Fruit fly (Drosophila melanogaster) whole organism, embryonic: ENCODE results near the gene CG44001.

ENCODE experiments used
- Ada2b ChIP-seq: fragments of 200-800 bp; sonication (Bioruptor generic); IDR thresholded peaks from 2 replicates; pipeline ENCODE4 v1.3.6; 2022; ENCODE audit warnings: missing biosample characterization, missing genetic modification characterization
- Asciz ChIP-seq: fragments of 200-800 bp; sonication (Bioruptor generic); optimal IDR thresholded peaks from 2 replicates; lab custom pipeline; 2017; ENCODE audit warnings: missing biosample characterization, mild to moderate bottlenecking, missing genetic modification characterization, missing genetic modification reagents
- CG1024 ChIP-seq: fragments of 200-800 bp; sonication (Bioruptor generic); IDR thresholded peaks from 2 replicates; pipeline ENCODE4 v1.3.6; 2022; ENCODE audit warnings: missing biosample characterization, missing genetic modification characterization
- CG10267 ChIP-seq: fragments of 200-800 bp; sonication (Bioruptor generic); optimal IDR thresholded peaks from 2 replicates; lab custom pipeline; 2018; ENCODE audit warnings: missing biosample characterization, mild to moderate bottlenecking, missing genetic modification characterization, moderate library complexity
- CG10366 ChIP-seq: fragments of 200-800 bp; sonication (Bioruptor generic); IDR thresholded peaks from 2 replicates; pipeline ENCODE4 v1.3.6; 2022; ENCODE audit warnings: missing biosample characterization, missing genetic modification characterization
- CG11093 ChIP-seq: fragments of 200-800 bp; sonication (Bioruptor generic); IDR thresholded peaks from 3 replicates; pipeline ENCODE4 v1.3.6; 2022; ENCODE audit warnings: missing biosample characterization, missing genetic modification characterization
- CG11456 ChIP-seq: fragments of 200-800 bp; sonication (Bioruptor generic); IDR thresholded peaks from 3 replicates; pipeline ENCODE4 v1.3.6; 2022; ENCODE audit warnings: missing biosample characterization, missing genetic modification characterization
- CG12104 ChIP-seq: fragments of 200-800 bp; sonication (Bioruptor generic); optimal IDR thresholded peaks from 3 replicates; lab custom pipeline; 2016; ENCODE audit warnings: missing biosample characterization, missing genetic modification characterization
- CG12744 ChIP-seq: fragments of 200-800 bp; sonication (Bioruptor generic); optimal IDR thresholded peaks from 2 replicates; lab custom pipeline; 2016; ENCODE audit warnings: missing biosample characterization, missing genetic modification characterization
- CG1647 ChIP-seq: fragments of 200-800 bp; sonication (Bioruptor generic); optimal IDR thresholded peaks from 3 replicates; lab custom pipeline; 2016; ENCODE audit warnings: missing biosample characterization, missing genetic modification characterization
- CG17359 ChIP-seq: fragments of 200-800 bp; sonication (Bioruptor generic); optimal IDR thresholded peaks from 3 replicates; lab custom pipeline; 2018; ENCODE audit warnings: missing biosample characterization, mild to moderate bottlenecking, missing genetic modification characterization, moderate library complexity
- CG17361 ChIP-seq: fragments of 200-800 bp; sonication (Bioruptor generic); IDR thresholded peaks from 3 replicates; pipeline ENCODE4 v1.3.6; 2022; ENCODE audit warnings: missing biosample characterization, missing genetic modification characterization
- CG3065 ChIP-seq: fragments of 200-800 bp; sonication (Bioruptor generic); optimal IDR thresholded peaks from 2 replicates; lab custom pipeline; 2016; ENCODE audit warnings: missing biosample characterization, missing genetic modification characterization
- CG31388 ChIP-seq: fragments of 200-800 bp; sonication (Bioruptor generic); optimal IDR thresholded peaks from 2 replicates; lab custom pipeline; 2016; ENCODE audit warnings: missing biosample characterization, missing genetic modification characterization
- CG34376 ChIP-seq: fragments of 200-800 bp; sonication (Bioruptor generic); optimal IDR thresholded peaks from 2 replicates; lab custom pipeline; 2018; ENCODE audit warnings: missing biosample characterization, mild to moderate bottlenecking, missing genetic modification characterization
- CG4854 ChIP-seq: fragments of 200-800 bp; sonication (Bioruptor generic); optimal IDR thresholded peaks from 2 replicates; lab custom pipeline; 2016; ENCODE audit warnings: missing biosample characterization, missing genetic modification characterization, inconsistent platforms
- CG6272 ChIP-seq: fragments of 200-800 bp; sonication (Bioruptor generic); IDR thresholded peaks from 2 replicates; pipeline ENCODE4 v1.3.6; 2022; ENCODE audit warnings: missing biosample characterization, missing genetic modification characterization
- CG7357 ChIP-seq: fragments of 200-800 bp; sonication (Bioruptor generic); IDR thresholded peaks from 3 replicates; pipeline ENCODE4 v1.3.6; 2022; ENCODE audit warnings: missing biosample characterization, missing genetic modification characterization
- CoRest ChIP-seq: fragments of 200-800 bp; sonication (Bioruptor generic); optimal IDR thresholded peaks from 3 replicates; lab custom pipeline; 2018; ENCODE audit warnings: missing biosample characterization, mild to moderate bottlenecking, missing genetic modification characterization, moderate library complexity
- Eip74EF ChIP-seq, 2 experiments: fragments of 200-800 bp in 1 of 2; fragments of >200 bp in 1 of 2; sonication (Bioruptor generic) in 1 of 2; optimal IDR thresholded peaks; 2 replicates each; lab custom pipeline; 2017 to 2019; ENCODE audit warnings: missing biosample characterization in 2 of 2, missing genetic modification characterization in 2 of 2, mild to moderate bottlenecking in 1 of 2, moderate library complexity in 1 of 2
- Ets97D ChIP-seq: fragments of 200-800 bp; sonication (Bioruptor generic); optimal IDR thresholded peaks from 3 replicates; lab custom pipeline; 2016; ENCODE audit warnings: missing biosample characterization, missing genetic modification characterization
- Fer1 ChIP-seq: fragments of 200-800 bp; sonication (Bioruptor generic); optimal IDR thresholded peaks from 2 replicates; lab custom pipeline; 2017; ENCODE audit warnings: missing biosample characterization, mild to moderate bottlenecking, missing genetic modification characterization
- Gsc ChIP-seq: fragments of 200-800 bp; sonication (Bioruptor generic); IDR thresholded peaks from 2 replicates; pipeline ENCODE4 v1.3.6; 2022; ENCODE audit warnings: missing biosample characterization, missing genetic modification characterization
- Gug ChIP-seq: fragments of 200-800 bp; sonication (Bioruptor generic); IDR thresholded peaks from 4 replicates; pipeline ENCODE4 v1.3.6; 2022; ENCODE audit warnings: missing biosample characterization, missing genetic modification characterization
- Hey ChIP-seq: fragments of 200-800 bp; sonication (Bioruptor generic); optimal IDR thresholded peaks from 3 replicates; lab custom pipeline; 2018; ENCODE audit warnings: missing biosample characterization, mild to moderate bottlenecking, missing genetic modification characterization
- Myb ChIP-seq: fragments of 200-800 bp; sonication (Bioruptor generic); optimal IDR thresholded peaks from 2 replicates; lab custom pipeline; 2016; ENCODE audit warnings: missing biosample characterization, missing genetic modification characterization
- PHDP ChIP-seq: fragments of 200-800 bp; sonication (Bioruptor generic); optimal IDR thresholded peaks from 3 replicates; lab custom pipeline; 2018; ENCODE audit warnings: missing biosample characterization, mild to moderate bottlenecking, missing genetic modification characterization, moderate library complexity
- Vsx1 ChIP-seq: fragments of 200-800 bp; sonication (Bioruptor generic); optimal IDR thresholded peaks from 2 replicates; lab custom pipeline; 2017; ENCODE audit warnings: missing biosample characterization, mild to moderate bottlenecking, missing genetic modification characterization, missing genetic modification reagents
- chm ChIP-seq: fragments of 200-800 bp; sonication (Bioruptor generic); IDR thresholded peaks from 2 replicates; pipeline ENCODE4 v1.3.6; 2022; ENCODE audit warnings: missing biosample characterization, missing genetic modification characterization
- gfzf ChIP-seq: fragments of 200-800 bp; sonication (Bioruptor generic); optimal IDR thresholded peaks from 2 replicates; lab custom pipeline; 2016; ENCODE audit warnings: missing biosample characterization, mild to moderate bottlenecking, missing genetic modification characterization, moderate library complexity
- grau ChIP-seq: fragments of 200-800 bp; optimal IDR thresholded peaks from 3 replicates; lab custom pipeline; 2019; ENCODE audit warnings: missing biosample characterization, mild to moderate bottlenecking, missing genetic modification characterization, moderate library complexity
- gsb ChIP-seq: fragments of 200-800 bp; sonication (Bioruptor generic); IDR thresholded peaks from 2 replicates; pipeline ENCODE4 v1.3.6; 2022; ENCODE audit warnings: missing biosample characterization, missing genetic modification characterization
- insv ChIP-seq, 2 experiments: fragments of 200-800 bp; sonication (Bioruptor generic); optimal IDR thresholded peaks; 3 replicates each; lab custom pipeline; 2016 to 2018; ENCODE audit warnings: missing biosample characterization in 2 of 2, missing genetic modification characterization in 2 of 2
- inv ChIP-seq: fragments of 200-800 bp; sonication (Bioruptor generic); IDR thresholded peaks from 2 replicates; pipeline ENCODE4 v1.3.6; 2022; ENCODE audit warnings: missing biosample characterization, missing genetic modification characterization; ENCODE audit not compliant: partially characterized antibody
- klu ChIP-seq: fragments of 200-800 bp; sonication (Bioruptor generic); IDR thresholded peaks from 2 replicates; pipeline ENCODE4 v1.3.6; 2022; ENCODE audit warnings: missing biosample characterization, missing genetic modification characterization
- maf-S ChIP-seq: fragments of 200-800 bp; sonication (Bioruptor generic); optimal IDR thresholded peaks from 2 replicates; lab custom pipeline; 2016; ENCODE audit warnings: missing biosample characterization, missing genetic modification characterization
- nerfin-1 ChIP-seq: fragments of 200-800 bp; sonication (Bioruptor generic); optimal IDR thresholded peaks from 3 replicates; lab custom pipeline; 2019; ENCODE audit warnings: missing biosample characterization, mild to moderate bottlenecking, missing genetic modification characterization, moderate library complexity
- nom ChIP-seq: fragments of 200-800 bp; sonication (Bioruptor generic); optimal IDR thresholded peaks from 2 replicates; lab custom pipeline; 2017; ENCODE audit warnings: missing biosample characterization, missing genetic modification characterization, mild to moderate bottlenecking, moderate library complexity, missing genetic modification reagents
- pan ChIP-seq, 4 experiments: fragments of >200 bp in 3 of 4; fragments of 200-800 bp in 1 of 4; sonication (Bioruptor generic) in 1 of 4; optimal IDR thresholded peaks in 3 of 4; IDR thresholded peaks in 1 of 4; 2 replicates each; pipeline versions ENCODE4 v1.3.6 to Lab custom; 2017 to 2022; ENCODE audit warnings: missing biosample characterization in 2 of 4, missing genetic modification characterization in 2 of 4, mixed read lengths in 1 of 4
- pita ChIP-seq: fragments of 200-800 bp; sonication (Bioruptor generic); optimal IDR thresholded peaks from 2 replicates; lab custom pipeline; 2017; ENCODE audit warnings: missing biosample characterization, mild to moderate bottlenecking, missing genetic modification characterization
- repo ChIP-seq: fragments of 200-800 bp; sonication (Bioruptor generic); optimal IDR thresholded peaks from 2 replicates; lab custom pipeline; 2016; ENCODE audit warnings: missing biosample characterization, missing genetic modification characterization
- slou ChIP-seq: fragments of 200-800 bp; sonication (Bioruptor generic); optimal IDR thresholded peaks from 3 replicates; lab custom pipeline; 2016; ENCODE audit warnings: missing biosample characterization, missing genetic modification characterization
- so ChIP-seq: fragments of 200-800 bp; sonication (Bioruptor generic); IDR thresholded peaks from 3 replicates; pipeline ENCODE4 v1.3.6; 2022; ENCODE audit warnings: missing biosample characterization, missing genetic modification characterization
- stwl ChIP-seq: fragments of 200-800 bp; sonication (Bioruptor generic); optimal IDR thresholded peaks from 3 replicates; lab custom pipeline; 2018; ENCODE audit warnings: missing biosample characterization, mild to moderate bottlenecking, missing genetic modification characterization, moderate library complexity
- tll ChIP-seq, 2 experiments: fragments of 200-800 bp in 1 of 2; fragments of >200 bp in 1 of 2; sonication (Bioruptor generic) in 1 of 2; optimal IDR thresholded peaks; 2 replicates each; lab custom pipeline; 2017 to 2019; ENCODE audit warnings: missing biosample characterization in 2 of 2, missing genetic modification characterization in 2 of 2, mild to moderate bottlenecking in 1 of 2, moderate library complexity in 1 of 2
- trem ChIP-seq: fragments of 200-800 bp; optimal IDR thresholded peaks from 3 replicates; lab custom pipeline; 2019; ENCODE audit warnings: missing biosample characterization, mild to moderate bottlenecking, missing genetic modification characterization, moderate library complexity
- wor ChIP-seq: fragments of 200-800 bp; sonication (Bioruptor generic); IDR thresholded peaks from 2 replicates; pipeline ENCODE4 v1.3.6; 2022; ENCODE audit warnings: missing biosample characterization, missing genetic modification characterization
- zf30C ChIP-seq: fragments of 200-800 bp; sonication (Bioruptor generic); optimal IDR thresholded peaks from 3 replicates; lab custom pipeline; 2018; ENCODE audit warnings: missing biosample characterization, mild to moderate bottlenecking, missing genetic modification characterization

The CG44001 gene

DNA sequence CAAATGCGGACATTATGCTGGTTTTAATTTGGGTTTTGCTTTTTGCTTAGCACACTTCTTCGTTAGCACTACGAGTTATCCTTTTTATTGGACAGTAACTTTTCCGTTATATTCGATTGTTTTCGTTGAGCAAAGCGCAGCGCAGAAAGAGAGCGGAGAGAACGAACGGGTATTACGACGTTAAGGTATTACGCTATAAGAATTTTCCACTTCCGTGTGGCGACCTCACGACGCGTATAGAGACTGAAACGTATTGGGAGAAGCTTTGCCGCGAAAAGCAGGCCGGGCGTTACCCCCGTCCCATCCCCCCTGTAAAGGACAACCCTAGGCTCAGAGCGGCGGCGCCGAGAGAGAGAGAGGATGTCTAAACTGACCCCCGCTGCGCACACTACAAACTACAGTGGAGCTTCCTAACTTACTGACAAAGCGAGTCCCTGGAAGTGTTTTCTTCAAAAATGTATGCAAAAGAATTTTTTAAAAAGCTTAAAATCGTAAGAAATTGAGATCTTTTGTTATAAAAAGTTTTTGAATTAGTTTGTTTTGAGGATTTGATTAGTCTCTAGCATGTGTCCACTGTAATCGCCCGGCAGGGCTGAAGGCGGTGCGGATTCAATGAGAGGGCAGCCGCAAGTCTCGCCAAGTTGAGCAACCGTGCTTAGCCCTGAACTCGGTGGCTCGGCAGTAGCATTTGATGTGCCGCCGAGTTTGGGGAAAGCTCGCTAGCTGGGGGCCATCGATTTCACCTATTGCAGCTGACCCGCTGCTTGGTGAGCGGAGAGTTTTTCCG, 38.2 kb upstream of the CG44001 start (continued):
- TF ChIP-seq klu (GFP tag; lab: Robert Waterston, UW), result peak; percentile 92
- TF ChIP-seq Ada2b (GFP tag; lab: Robert Waterston, UW), result peak; percentile 98
- TF ChIP-seq gsb (GFP tag; lab: Robert Waterston, UW), result peak; percentile 91
- peak; percentile 95 for TF ChIP-seq CG12744 (GFP tag; lab: Kevin White, UChicago)
- no peak for TF ChIP-seq inv (GFP tag; lab: Robert Waterston, UW)
- TF ChIP-seq insv (GFP tag; optimal IDR thresholded peaks at IDR 0.05; lab: Kevin White, UChicago), result peak; percentile 9 to 58
- TF ChIP-seq nerfin-1 (tag; lab: Kevin White, UChicago), result peak; percentile 86
- TF ChIP-seq PHDP, result peak; percentile 96
- TF ChIP-seq maf-S (GFP tag; lab: Kevin White, UChicago), result peak; percentile 93
- peak; percentile 90 for TF ChIP-seq wor
- no peak for TF ChIP-seq pan (optimal IDR thresholded peaks at IDR 0.05; lab: Kevin White, UChicago)
- peak in 1 of 2 experiments; percentile 97 for TF ChIP-seq pan (GFP tag; optimal IDR thresholded peaks at IDR 0.05 in 1 of 2, IDR thresholded peaks at IDR 0.05 in 1 of 2)
- peak; percentile 87 for TF ChIP-seq CG7357
- no peak for TF ChIP-seq pita
- peak; percentile 92 for TF ChIP-seq CG17361 (GFP tag; lab: Robert Waterston, UW)
- peak; percentile 97 for TF ChIP-seq CG34376
- peak; percentile 94 for TF ChIP-seq CG6272
- peak; percentile 95 for TF ChIP-seq CG10366 (GFP tag; lab: Robert Waterston, UW)
- TF ChIP-seq tll (GFP tag; optimal IDR thresholded peaks at IDR 0.05; lab: Kevin White, UChicago), result no peak
- peak; percentile 78 for TF ChIP-seq Vsx1 (GFP tag; lab: Kevin White, UChicago)
- TF ChIP-seq CG1647, result peak; percentile 92
- peak; percentile 82 for TF ChIP-seq Ets97D (GFP tag; lab: Kevin White, UChicago)
- TF ChIP-seq CG3065, result peak; percentile 68
- peak; percentile 89 for TF ChIP-seq CG12104
- peak; percentile 91 for TF ChIP-seq CG4854
- peak; percentile 20 for TF ChIP-seq stwl
- TF ChIP-seq repo, result peak; percentile 94
- TF ChIP-seq Gug (GFP tag; lab: Robert Waterston, UW), result peak; percentile 97
- peak; percentile 94 for TF ChIP-seq CoRest (tag; lab: Kevin White, UChicago)
- TF ChIP-seq CG10267 (tag; lab: Kevin White, UChicago), result peak; percentile 85
- TF ChIP-seq CG17359 (tag; lab: Kevin White, UChicago), result peak; percentile 97
- TF ChIP-seq nom (GFP tag; lab: Kevin White, UChicago), result peak; percentile 64
- no peak for TF ChIP-seq zf30C (GFP tag; lab: Kevin White, UChicago)
- peak; percentile 89 for TF ChIP-seq Asciz (GFP tag; lab: Kevin White, UChicago)
- peak; percentile 94 for TF ChIP-seq chm (GFP tag; lab: Robert Waterston, UW)
- peak; percentile 87 for TF ChIP-seq CG1024
- peak; percentile 11 for TF ChIP-seq gfzf (GFP tag; lab: Kevin White, UChicago)
- peak; percentile 96 for TF ChIP-seq CG11456
- TF ChIP-seq Eip74EF (GFP tag; optimal IDR thresholded peaks at IDR 0.05; lab: Kevin White, UChicago), result peak in 1 of 2 experiments; percentile 88
- peak; percentile 83 for TF ChIP-seq Myb (GFP tag; lab: Kevin White, UChicago)
- TF ChIP-seq so (GFP tag; lab: Robert Waterston, UW), result peak; percentile 96
- peak; percentile 92 for TF ChIP-seq slou (GFP tag; lab: Kevin White, UChicago)
- peak; percentile 79 for TF ChIP-seq CG31388 (GFP tag; lab: Kevin White, UChicago)
- TF ChIP-seq Gsc (GFP tag; lab: Robert Waterston, UW), result peak; percentile 88
- TF ChIP-seq grau (tag; lab: Kevin White, UChicago), result peak; percentile 99
- TF ChIP-seq trem, result peak; percentile 74
- peak; percentile 92; the same call in 2 of the 3 replicates for TF ChIP-seq CG11093 (GFP tag; lab: Robert Waterston, UW)
- peak; percentile 98 for TF ChIP-seq Fer1 (GFP tag; lab: Kevin White, UChicago)
- TF ChIP-seq Hey, result peak; percentile 80
